Worm (Caenorhabditis elegans) whole organism, mixed stage, embryonic: ENCODE data around the gene col-175.
"Not testable (repeated sequence)": the region's sequence is repeated elsewhere in the genome, so short reads cannot be mapped to it uniquely, and the experiment has no call there.

Experiments
- M03D4.4 ChIP-seq: sonication (generic microtip); optimal IDR thresholded peaks from 2 replicates; lab custom pipeline; 2017; ENCODE audit warnings: mild to moderate bottlenecking, missing genetic modification characterization, missing compliant biosample characterization
- bed-3 ChIP-seq: fragments of 200-800 bp; sonication (Bioruptor generic); optimal IDR thresholded peaks from 3 replicates; lab custom pipeline; 2018; ENCODE audit warnings: mild to moderate bottlenecking, missing genetic modification characterization, moderate library complexity, missing compliant biosample characterization
- ceh-39 ChIP-seq: fragments of 150-350 bp; optimal IDR thresholded peaks from 2 replicates; lab custom pipeline; 2014; ENCODE audit warnings: missing biosample characterization, missing genetic modification characterization
- ceh-43 ChIP-seq: fragments of 200-800 bp; sonication (Bioruptor generic); optimal IDR thresholded peaks from 2 replicates; lab custom pipeline; 2018; ENCODE audit warnings: mild to moderate bottlenecking, missing genetic modification characterization, moderate library complexity, missing compliant biosample characterization
- ceh-83 ChIP-seq: fragments of 200-800 bp; sonication (Bioruptor generic); optimal IDR thresholded peaks from 2 replicates; lab custom pipeline; 2018; ENCODE audit warnings: mild to moderate bottlenecking, missing genetic modification characterization, missing compliant biosample characterization
- ces-1 ChIP-seq: fragments of 150-350 bp; optimal IDR thresholded peaks from 2 replicates; lab custom pipeline; 2014; ENCODE audit warnings: missing biosample characterization, missing genetic modification reagents, missing genetic modification characterization
- cnd-1 ChIP-seq: fragments of 200-800 bp; sonication (Bioruptor generic); optimal IDR thresholded peaks from 2 replicates; lab custom pipeline; 2018; ENCODE audit warnings: mild to moderate bottlenecking, missing genetic modification characterization, missing compliant biosample characterization
- drap-1 ChIP-seq: fragments of 200-800 bp; sonication (Bioruptor generic); optimal IDR thresholded peaks from 3 replicates; lab custom pipeline; 2018; ENCODE audit warnings: mild to moderate bottlenecking, missing genetic modification characterization, missing compliant biosample characterization
- elt-1 ChIP-seq: sonication (generic microtip); optimal IDR thresholded peaks from 2 replicates; lab custom pipeline; 2017; ENCODE audit warnings: missing genetic modification characterization, mild to moderate bottlenecking, missing compliant biosample characterization, antibody characterized with exemption, moderate library complexity, borderline replicate concordance; ENCODE audit not compliant: insufficient read depth
- elt-3 ChIP-seq: fragments of 150-350 bp; optimal IDR thresholded peaks from 2 replicates; lab custom pipeline; 2014; ENCODE audit warnings: missing biosample characterization, missing genetic modification characterization
- flh-1 ChIP-seq: fragments of 200-800 bp; sonication (Bioruptor generic); optimal IDR thresholded peaks from 2 replicates; lab custom pipeline; 2018; ENCODE audit warnings: mild to moderate bottlenecking, missing genetic modification characterization, moderate library complexity, missing compliant biosample characterization
- ham-2 ChIP-seq: fragments of 200-800 bp; sonication (Bioruptor generic); optimal IDR thresholded peaks from 2 replicates; lab custom pipeline; 2018; ENCODE audit warnings: mild to moderate bottlenecking, missing genetic modification characterization, missing compliant biosample characterization
- hlh-1 ChIP-seq: fragments of 150-350 bp; optimal IDR thresholded peaks from 2 replicates; lab custom pipeline; 2014; ENCODE audit warnings: missing biosample characterization, missing genetic modification reagents, missing genetic modification characterization
- lin-13 ChIP-seq: fragments of 150-350 bp; optimal IDR thresholded peaks from 2 replicates; lab custom pipeline; 2014; ENCODE audit warnings: missing biosample characterization, missing genetic modification characterization
- mab-5 ChIP-seq: fragments of 150-350 bp; optimal IDR thresholded peaks from 2 replicates; lab custom pipeline; 2014; ENCODE audit warnings: missing biosample characterization, missing genetic modification characterization
- mep-1 ChIP-seq: fragments of 150-350 bp; optimal IDR thresholded peaks from 2 replicates; lab custom pipeline; 2017; ENCODE audit warnings: missing biosample characterization, missing genetic modification reagents, missing genetic modification characterization, inconsistent platforms
- mls-2 ChIP-seq: sonication (generic microtip); optimal IDR thresholded peaks from 2 replicates; lab custom pipeline; 2016; ENCODE audit warnings: mild to moderate bottlenecking, missing genetic modification characterization, moderate library complexity, missing compliant biosample characterization
- nhr-2 ChIP-seq: fragments of 150-350 bp; optimal IDR thresholded peaks from 2 replicates; lab custom pipeline; 2014; ENCODE audit warnings: missing biosample characterization, missing genetic modification characterization
- nhr-237 ChIP-seq: fragments of 150-350 bp; optimal IDR thresholded peaks from 2 replicates; lab custom pipeline; 2014; ENCODE audit warnings: missing biosample characterization, missing genetic modification characterization
- nhr-76 ChIP-seq: sonication (generic microtip); optimal IDR thresholded peaks from 2 replicates; lab custom pipeline; 2017; ENCODE audit warnings: missing biosample characterization, missing genetic modification characterization
- pha-4 ChIP-seq: fragments of 150-350 bp; optimal IDR thresholded peaks from 2 replicates; lab custom pipeline; 2018; ENCODE audit warnings: missing biosample characterization, missing genetic modification reagents, missing genetic modification characterization
- sem-2 ChIP-seq: fragments of 200-800 bp; sonication (Bioruptor generic); optimal IDR thresholded peaks from 2 replicates; lab custom pipeline; 2018; ENCODE audit warnings: mild to moderate bottlenecking, missing genetic modification characterization, missing compliant biosample characterization
- tbx-8 ChIP-seq: fragments of 200-800 bp; sonication (Bioruptor generic); optimal IDR thresholded peaks from 2 replicates; lab custom pipeline; 2018; ENCODE audit warnings: mild to moderate bottlenecking, missing genetic modification characterization, moderate library complexity, missing compliant biosample characterization
- unc-120 ChIP-seq: sonication (generic microtip); optimal IDR thresholded peaks from 2 replicates; lab custom pipeline; 2017; ENCODE audit warnings: missing genetic modification characterization, missing compliant biosample characterization; ENCODE audit not compliant: poor library complexity, severe bottlenecking
- unc-39 ChIP-seq: fragments of 150-350 bp; optimal IDR thresholded peaks from 2 replicates; lab custom pipeline; 2014; ENCODE audit warnings: missing biosample characterization, missing genetic modification characterization
- unc-62 ChIP-seq: fragments of 150-350 bp; optimal IDR thresholded peaks from 2 replicates; lab custom pipeline; 2014; ENCODE audit warnings: missing biosample characterization, missing genetic modification reagents, missing genetic modification characterization
- zip-8 ChIP-seq: fragments of 150-350 bp; optimal IDR thresholded peaks from 2 replicates; lab custom pipeline; 2014; ENCODE audit warnings: missing biosample characterization, missing genetic modification characterization
- ztf-11 ChIP-seq: fragments of 150-350 bp; optimal IDR thresholded peaks from 2 replicates; lab custom pipeline; 2014; ENCODE audit warnings: missing biosample characterization, missing genetic modification characterization

col-175 gene

ce11 chrX:9212675-9213074 lies 21.7 kb downstream of the col-175 start:
- TF ChIP-seq ces-1 (GFP tag; lab: Kevin White, UChicago) (no peak), unc-120 (tag; lab: Kevin White, UChicago) (no peak), bed-3 (GFP tag; lab: Kevin White, UChicago) (no peak), drap-1 (no peak), zip-8 (no peak), elt-1 (tag; lab: Kevin White, UChicago) (no peak), ceh-43 (GFP tag; lab: Kevin White, UChicago) (no peak), mep-1 (no peak), ham-2 (no peak), M03D4.4 (no peak), unc-62 (no peak), mab-5 (no peak)

ce11 chrX:9210086-9210485 lies 24.3 kb downstream of the col-175 start:
- TF ChIP-seq sem-2 (GFP tag; lab: Kevin White, UChicago), result no peak
- TF ChIP-seq ztf-11 (tag; lab: Kevin White, UChicago), result no peak
- TF ChIP-seq nhr-76 (tag; lab: Kevin White, UChicago), result no peak
- no peak for TF ChIP-seq ceh-39 (tag; lab: Kevin White, UChicago)
- no peak for TF ChIP-seq ces-1 (GFP tag; lab: Kevin White, UChicago)
- TF ChIP-seq pha-4 (tag; lab: Kevin White, UChicago), result no peak
- no peak for TF ChIP-seq zip-8

ce11 chrX:9208933-9209332 lies 25.5 kb downstream of the col-175 start:
- TF ChIP-seq ceh-39 (tag; lab: Kevin White, UChicago) (no peak), mab-5 (no peak), unc-62 (no peak), mep-1 (no peak), drap-1 (no peak), nhr-2 (tag; lab: Kevin White, UChicago) (no peak), unc-39 (no peak), ces-1 (GFP tag; lab: Kevin White, UChicago) (no peak)

- TF ChIP-seq flh-1 (no peak), M03D4.4 (no peak), lin-13 (no peak)
These were observed 25.9 kb downstream of the col-175 start for ce11 chrX:9208492-9208891.

ce11 chrX:9206731-9207130 lies 27.7 kb downstream of the col-175 start:
- TF ChIP-seq unc-39, result no peak
- TF ChIP-seq nhr-237 (tag; lab: Kevin White, UChicago), result no peak
- TF ChIP-seq zip-8, result no peak
- no peak for TF ChIP-seq hlh-1 (tag; lab: Kevin White, UChicago)
- no peak for TF ChIP-seq ces-1 (GFP tag; lab: Kevin White, UChicago)
- TF ChIP-seq M03D4.4, result no peak
- no peak for TF ChIP-seq cnd-1 (tag; lab: Kevin White, UChicago)
- TF ChIP-seq unc-120 (tag; lab: Kevin White, UChicago), result no peak

- TF ChIP-seq elt-3 (tag; lab: Kevin White, UChicago), result no peak
- TF ChIP-seq mep-1, result no peak
- no peak for TF ChIP-seq elt-1 (tag; lab: Kevin White, UChicago)
- no peak for TF ChIP-seq ceh-83
- no peak for TF ChIP-seq ceh-43 (GFP tag; lab: Kevin White, UChicago)
- no peak for TF ChIP-seq mls-2 (tag; lab: Kevin White, UChicago)
- TF ChIP-seq nhr-2 (tag; lab: Kevin White, UChicago), result no peak
- TF ChIP-seq, all 35 proteins: peak for 0
These were observed 29.4 kb downstream of the col-175 start for ce11 chrX:9204986-9205385.

- not testable (repeated sequence) for TF ChIP-seq pha-4 (tag; lab: Kevin White, UChicago); tbx-8 (GFP tag; lab: Kevin White, UChicago); sem-2 (GFP tag; lab: Kevin White, UChicago)
These were observed 30.9 kb downstream of the col-175 start, which contains the start of gene crb-3 for ce11 chrX:9203468-9203867. TSS of gene crb-3 (plus strand) at chrX:9203768.
